Worm (Caenorhabditis elegans): ENCODE data around the gene acp-7.

- TF ChIP-seq ama-1 (optimal IDR thresholded peaks at IDR 0.05): no peak
- no peak for TF ChIP-seq B0310.2 (tag; optimal IDR thresholded peaks at IDR 0.05)
- TF ChIP-seq pes-1 (GFP tag; IDR thresholded peaks at IDR 0.05): no peak
Observed at ce11 chrIV:6415149-6415548, 16.3 kb downstream of the acp-7 start, which contains the start of gene exos-2.
